Worm (Caenorhabditis elegans) whole organism, L3 larva: Measurements from ENCODE around the gene sec-16A.2.

Experiments used
- aly-2 ChIP-seq: fragments of 150-350 bp; optimal IDR thresholded peaks from 2 replicates; lab custom pipeline; 2014; ENCODE audit warnings: missing biosample characterization, missing genetic modification characterization
- pha-4 ChIP-seq: fragments of 150-350 bp; optimal IDR thresholded peaks from 2 replicates; lab custom pipeline; 2014; ENCODE audit warnings: missing biosample characterization, missing genetic modification reagents, missing genetic modification characterization

DNA sequence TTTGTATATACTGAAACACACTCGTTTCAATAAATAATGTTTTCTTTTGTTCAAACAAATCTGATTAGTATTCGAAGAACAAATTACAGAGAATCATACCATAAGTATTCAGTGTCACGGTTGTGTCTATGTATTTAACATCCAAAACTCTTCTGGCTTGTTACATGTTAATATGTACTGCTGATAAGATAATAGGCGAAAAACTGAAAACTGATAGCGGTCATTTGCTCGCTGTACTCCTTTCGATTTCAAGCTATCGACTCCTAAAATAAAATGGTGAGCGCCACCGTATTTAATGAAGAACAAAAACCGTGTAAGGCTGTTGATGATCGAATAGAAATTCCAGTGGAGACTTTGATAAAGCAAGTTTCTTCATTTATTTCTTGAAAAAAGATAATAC, 36.3 kb downstream of the sec-16A.2 start, which contains the start of gene R09F10.1:
- TF ChIP-seq aly-2 (tag; lab: Kevin White, UChicago) (no peak), pha-4 (peak; percentile 50)
